Fruit fly (Drosophila melanogaster) whole organism, adult: ENCODE measurements around the gene CG12885.

Experiments
- CG5204 ChIP-seq: fragments of 200-800 bp; sonication (Bioruptor generic); optimal IDR thresholded peaks from 2 replicates; lab custom pipeline; 2016; ENCODE audit warnings: missing biosample characterization, missing genetic modification characterization
- cic ChIP-seq: fragments of 200-800 bp; sonication (Bioruptor generic); optimal IDR thresholded peaks from 2 replicates; lab custom pipeline; 2017; ENCODE audit warnings: missing biosample characterization, mild to moderate bottlenecking, missing genetic modification characterization, moderate library complexity
- cnc ChIP-seq, 2 experiments: fragments of >200 bp; optimal IDR thresholded peaks; 2 replicates each; lab custom pipeline; 2017

dm6 chr3R:27554964-27555363, 34.3 kb downstream of the CG12885 start:
- TF ChIP-seq CG5204 (no peak), cnc (optimal IDR thresholded peaks at IDR 0.05; lab: Kevin White, UChicago) (no peak), cic (no peak)
